Worm (Caenorhabditis elegans): ENCODE data around the gene T06E4.5.

Gene T06E4.5

ce11 chrV:9588574-9588973 lies 42.5 kb upstream of the T06E4.5 start:
- TF ChIP-seq xbp-1 (tag; optimal IDR thresholded peaks at IDR 0.05) (no peak), nhr-20 (tag; optimal IDR thresholded peaks at IDR 0.05) (peak; percentile 22), nhr-85 (tag) (peak; percentile 68), snu-23 (GFP tag; optimal IDR thresholded peaks at IDR 0.05) (peak; percentile 34), nhr-71 (tag; optimal IDR thresholded peaks at IDR 0.05) (peak; percentile 5), blmp-1 (tag; optimal IDR thresholded peaks at IDR 0.05) (peak; percentile 68), elt-3 (tag; optimal IDR thresholded peaks at IDR 0.05) (peak in 2 of 6 experiments; percentile 40 to 41), mep-1 (tag; optimal IDR thresholded peaks at IDR 0.05) (peak; percentile 16), lin-15B (tag; optimal IDR thresholded peaks at IDR 0.05) (no peak), lin-14 (GFP tag; optimal IDR thresholded peaks at IDR 0.05) (peak; percentile 57)

DNA sequence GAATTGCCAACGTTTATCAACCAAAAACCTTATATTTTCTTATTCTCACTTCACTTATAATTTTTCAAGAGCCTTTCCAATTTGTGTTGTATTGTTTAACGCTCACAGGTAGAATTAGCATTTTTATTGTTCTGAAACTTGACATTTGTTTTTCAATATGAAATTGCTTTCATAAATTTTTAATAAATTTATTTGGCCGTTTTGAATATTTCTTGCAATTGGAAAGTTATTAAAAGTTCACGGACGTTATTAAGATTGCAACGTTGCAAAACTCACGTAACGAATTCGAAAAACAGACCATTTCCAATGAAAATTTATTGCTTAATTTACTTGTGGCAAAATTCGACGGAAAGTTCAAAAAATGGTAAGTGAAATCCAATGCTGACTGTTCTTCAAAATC lies 40.7 kb upstream of the T06E4.5 start, which contains the start of gene K09G1.2:
K09G1.2 (plus strand) TSS at position 301 of the 400 bp plus-strand sequence.
- no peak for TF ChIP-seq Y116A8C.19 (tag; optimal IDR thresholded peaks at IDR 0.05; ENCODE audit: borderline replicate concordance)
- TF ChIP-seq sup-37 (GFP tag; optimal IDR thresholded peaks at IDR 0.05) = no peak
- no peak for TF ChIP-seq mab-9 (GFP tag; IDR thresholded peaks at IDR 0.05)
- no peak for TF ChIP-seq nhr-85 (tag)
- TF ChIP-seq nhr-28 (tag; optimal IDR thresholded peaks at IDR 0.05) = no peak
- no peak for TF ChIP-seq mef-2 (tag; optimal IDR thresholded peaks at IDR 0.05)
- no peak for TF ChIP-seq isw-1 (GFP tag; IDR thresholded peaks at IDR 0.05)
- no peak for TF ChIP-seq lin-15B (tag; optimal IDR thresholded peaks at IDR 0.05)
- TF ChIP-seq dpl-1 (GFP tag; optimal IDR thresholded peaks at IDR 0.05) = no peak
- no peak for TF ChIP-seq aly-2 (tag; optimal IDR thresholded peaks at IDR 0.05)
- no peak for TF ChIP-seq ceh-63 (GFP tag; optimal IDR thresholded peaks at IDR 0.05)
- no peak for TF ChIP-seq mep-1 (tag; optimal IDR thresholded peaks at IDR 0.05)
- TF ChIP-seq fkh-8 (tag; optimal IDR thresholded peaks at IDR 0.05) = no peak
- no peak for TF ChIP-seq snu-23 (GFP tag; optimal IDR thresholded peaks at IDR 0.05)
- TF ChIP-seq unc-130 (tag; optimal IDR thresholded peaks at IDR 0.05) = no peak

DNA sequence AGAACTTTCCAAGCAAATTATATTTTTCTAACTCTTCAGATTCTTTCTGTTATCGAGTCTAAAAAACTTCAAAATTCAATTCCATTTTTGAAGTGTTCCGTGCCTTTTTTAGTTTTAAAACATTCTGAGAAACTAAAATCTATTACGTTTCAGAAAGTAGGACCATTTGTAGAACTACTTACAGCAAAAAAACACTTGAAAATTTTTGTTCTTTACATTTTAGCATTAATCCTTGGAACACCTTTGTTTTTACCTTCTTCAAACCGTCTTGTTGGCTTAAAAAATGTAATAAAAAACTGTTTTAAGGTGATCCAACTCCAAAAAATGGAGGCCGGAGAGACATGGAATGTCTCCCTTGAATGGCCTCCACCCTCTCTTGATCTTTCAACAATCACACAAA lies 22.8 kb upstream of the T06E4.5 start, which contains the start of gene dop-2:
dop-2 (plus strand) TSS at position 301 of the 400 bp plus-strand sequence.
- no peak for TF ChIP-seq elt-2 (tag; optimal IDR thresholded peaks at IDR 0.05)
- no peak for TF ChIP-seq nhr-237 (tag; optimal IDR thresholded peaks at IDR 0.05)
- no peak for TF ChIP-seq nhr-47 (tag; optimal IDR thresholded peaks at IDR 0.05)
- no peak for TF ChIP-seq lsy-2 (tag; optimal IDR thresholded peaks at IDR 0.05)
- TF ChIP-seq aly-2 (tag; optimal IDR thresholded peaks at IDR 0.05) = no peak
- TF ChIP-seq swsn-7 (tag; optimal IDR thresholded peaks at IDR 0.05) = no peak
- TF ChIP-seq dpl-1 (GFP tag; optimal IDR thresholded peaks at IDR 0.05) = no peak
- no peak for TF ChIP-seq C04F5.9 (tag; optimal IDR thresholded peaks at IDR 0.05)
- TF ChIP-seq fos-1 (tag; optimal IDR thresholded peaks at IDR 0.05) = no peak

- TF ChIP-seq fos-1 (tag; optimal IDR thresholded peaks at IDR 0.05) (no peak), ama-1 (optimal IDR thresholded peaks at IDR 0.05) (no peak), mep-1 (tag; optimal IDR thresholded peaks at IDR 0.05) (no peak), isw-1 (GFP tag; IDR thresholded peaks at IDR 0.05) (no peak), unc-62 (GFP tag; optimal IDR thresholded peaks at IDR 0.05) (no peak)
Observed at ce11 chrV:9609217-9609616, 21.8 kb upstream of the T06E4.5 start.

DNA sequence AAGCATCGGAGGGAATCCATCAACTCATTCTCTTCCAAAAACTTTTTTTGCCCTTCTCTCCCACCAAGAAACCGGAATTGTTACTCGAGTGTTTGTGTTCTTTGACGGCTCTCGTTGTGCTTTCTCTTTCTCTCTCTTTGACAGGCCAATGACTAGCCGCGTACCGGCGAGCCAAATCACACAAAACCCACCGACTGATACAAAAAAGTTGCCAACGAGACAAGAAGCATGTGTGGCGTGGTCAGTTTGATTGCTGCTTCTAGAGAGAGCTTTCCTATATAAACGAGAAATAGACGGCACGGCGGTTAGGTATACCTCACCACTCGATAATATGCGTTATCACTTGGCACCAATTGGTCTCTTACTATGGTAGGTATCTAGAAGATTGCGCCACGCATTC lies 15.3 kb upstream of the T06E4.5 start, which contains the start of gene pqn-63:
pqn-63 (plus strand) TSS at position 307 of the 400 bp plus-strand sequence.
- TF ChIP-seq efl-1 (optimal IDR thresholded peaks at IDR 0.05) (no peak), efl-1 (GFP tag; optimal IDR thresholded peaks at IDR 0.05 in 1 of 2) (peak in 1 of 2 experiments; percentile 14), ceh-8 (GFP tag; optimal IDR thresholded peaks at IDR 0.05) (no peak), hlh-17 (GFP tag; optimal IDR thresholded peaks at IDR 0.05; ENCODE audit: borderline replicate concordance) (no peak), fkh-4 (tag; optimal IDR thresholded peaks at IDR 0.05; ENCODE audit: borderline replicate concordance) (no peak)
